Fruit fly (Drosophila melanogaster) whole organism, embryonic: Measurements from ENCODE around the gene Tim17a2.

Source experiments
- Aef1 ChIP-seq: fragments of 200-800 bp; sonication (Bioruptor generic); IDR thresholded peaks from 3 replicates; pipeline ENCODE4 v1.3.6; 2022; ENCODE audit warnings: missing biosample characterization, missing genetic modification characterization
- Atf-2 ChIP-seq: fragments of 200-800 bp; sonication (Bioruptor generic); optimal IDR thresholded peaks from 2 replicates; lab custom pipeline; 2016; ENCODE audit warnings: missing biosample characterization, missing genetic modification characterization
- Atf6 ChIP-seq: fragments of 200-800 bp; sonication (Bioruptor generic); IDR thresholded peaks from 2 replicates; pipeline ENCODE4 v1.3.6; 2022; ENCODE audit warnings: missing biosample characterization, missing genetic modification characterization
- B-H2 ChIP-seq: fragments of 200-800 bp; sonication (Bioruptor generic); optimal IDR thresholded peaks from 2 replicates; lab custom pipeline; 2018; ENCODE audit warnings: missing biosample characterization, mild to moderate bottlenecking, missing genetic modification characterization
- BEAF-32 ChIP-seq: fragments of 200-800 bp; sonication (Bioruptor generic); optimal IDR thresholded peaks from 3 replicates; lab custom pipeline; 2017; ENCODE audit warnings: missing biosample characterization, missing genetic modification characterization, mild to moderate bottlenecking, moderate library complexity, missing genetic modification reagents
- CG10321 ChIP-seq: fragments of 200-800 bp; sonication (Bioruptor generic); IDR thresholded peaks from 2 replicates; pipeline ENCODE4 v1.3.6; 2022; ENCODE audit warnings: missing biosample characterization, missing genetic modification characterization
- CG12155 ChIP-seq: fragments of 200-800 bp; sonication (Bioruptor generic); optimal IDR thresholded peaks from 3 replicates; lab custom pipeline; 2016; ENCODE audit warnings: missing biosample characterization, missing genetic modification characterization
- CG12744 ChIP-seq: fragments of 200-800 bp; sonication (Bioruptor generic); optimal IDR thresholded peaks from 2 replicates; lab custom pipeline; 2016; ENCODE audit warnings: missing biosample characterization, missing genetic modification characterization
- CG14441 ChIP-seq: fragments of 200-800 bp; sonication (Bioruptor generic); IDR thresholded peaks from 2 replicates; pipeline ENCODE4 v1.3.6; 2022; ENCODE audit warnings: missing biosample characterization, missing genetic modification characterization
- CG1602 ChIP-seq: fragments of 200-800 bp; sonication (Bioruptor generic); optimal IDR thresholded peaks from 3 replicates; lab custom pipeline; 2016; ENCODE audit warnings: missing biosample characterization, missing genetic modification characterization
- CG1792 ChIP-seq: fragments of 200-800 bp; sonication (Bioruptor generic); optimal IDR thresholded peaks from 2 replicates; lab custom pipeline; 2016; ENCODE audit warnings: missing biosample characterization, missing genetic modification characterization
- CG31441 ChIP-seq: fragments of 200-800 bp; sonication (Bioruptor generic); IDR thresholded peaks from 2 replicates; pipeline ENCODE4 v1.3.6; 2022; ENCODE audit warnings: missing biosample characterization, missing genetic modification characterization
- CG32532 ChIP-seq: fragments of 200-800 bp; sonication (Bioruptor generic); IDR thresholded peaks from 2 replicates; pipeline ENCODE4 v1.3.6; 2022; ENCODE audit warnings: missing biosample characterization, missing genetic modification characterization
- CG3726 ChIP-seq: fragments of 200-800 bp; sonication (Bioruptor generic); IDR thresholded peaks from 3 replicates; pipeline ENCODE4, ENCODE4 v1.3.6; 2022; ENCODE audit warnings: missing biosample characterization, missing genetic modification characterization
- CG4707 ChIP-seq: fragments of 200-800 bp; sonication (Bioruptor generic); optimal IDR thresholded peaks from 2 replicates; lab custom pipeline; 2018; ENCODE audit warnings: missing biosample characterization, mild to moderate bottlenecking, missing genetic modification characterization, moderate library complexity
- CG6175 ChIP-seq: fragments of 200-800 bp; sonication (Bioruptor generic); IDR thresholded peaks from 3 replicates; pipeline ENCODE4 v1.3.6; 2022; ENCODE audit warnings: missing biosample characterization, missing genetic modification characterization
- CG7745 ChIP-seq: fragments of 200-800 bp; sonication (Bioruptor generic); optimal IDR thresholded peaks from 2 replicates; lab custom pipeline; 2018; ENCODE audit warnings: missing biosample characterization, mild to moderate bottlenecking, missing genetic modification characterization, moderate library complexity
- CG8290 ChIP-seq, 3 experiments: fragments of 200-800 bp; sonication (Bioruptor generic); optimal IDR thresholded peaks; 2 replicates each; lab custom pipeline; 2016 to 2019; ENCODE audit warnings: missing biosample characterization in 3 of 3, missing genetic modification characterization in 3 of 3, mild to moderate bottlenecking in 2 of 3, moderate library complexity in 1 of 3
- CG8944 ChIP-seq: fragments of 200-800 bp; sonication (Bioruptor generic); optimal IDR thresholded peaks from 3 replicates; lab custom pipeline; 2016; ENCODE audit warnings: missing biosample characterization, missing genetic modification characterization
- CG9876 ChIP-seq: fragments of 200-800 bp; sonication (Bioruptor generic); optimal IDR thresholded peaks from 2 replicates; lab custom pipeline; 2016; ENCODE audit warnings: missing biosample characterization, missing genetic modification characterization
- Dip3 ChIP-seq: fragments of 200-800 bp; sonication (Bioruptor generic); optimal IDR thresholded peaks from 3 replicates; lab custom pipeline; 2016; ENCODE audit warnings: missing biosample characterization, missing genetic modification characterization
- Doc3 ChIP-seq: fragments of 200-800 bp; sonication (Bioruptor generic); IDR thresholded peaks from 3 replicates; pipeline ENCODE4 v1.3.6; 2022; ENCODE audit warnings: missing biosample characterization, missing genetic modification characterization; ENCODE audit not compliant: partially characterized antibody
- Eip74EF ChIP-seq, 2 experiments: fragments of 200-800 bp in 1 of 2; fragments of >200 bp in 1 of 2; sonication (Bioruptor generic) in 1 of 2; optimal IDR thresholded peaks; 2 replicates each; lab custom pipeline; 2017 to 2019; ENCODE audit warnings: missing biosample characterization in 2 of 2, missing genetic modification characterization in 2 of 2, mild to moderate bottlenecking in 1 of 2, moderate library complexity in 1 of 2
- HLH3B ChIP-seq: fragments of 200-800 bp; sonication (Bioruptor generic); IDR thresholded peaks from 2 replicates; pipeline ENCODE4 v1.3.6; 2022; ENCODE audit warnings: missing biosample characterization, missing genetic modification characterization
- Hr51 ChIP-seq, 2 experiments: fragments of 200-800 bp; sonication (Bioruptor generic); optimal IDR thresholded peaks; 2 replicates in 1 of 2; 3 replicates in 1 of 2; lab custom pipeline; 2016 to 2018; ENCODE audit warnings: missing biosample characterization in 2 of 2, missing genetic modification characterization in 2 of 2, mild to moderate bottlenecking in 1 of 2, moderate library complexity in 1 of 2
- Ravus ChIP-seq: fragments of 200-800 bp; sonication (Bioruptor generic); IDR thresholded peaks from 2 replicates; pipeline ENCODE4 v1.3.6; 2022; ENCODE audit warnings: missing biosample characterization, missing genetic modification characterization
- Sry-β ChIP-seq: fragments of 200-800 bp; sonication (Bioruptor generic); optimal IDR thresholded peaks from 2 replicates; lab custom pipeline; 2018; ENCODE audit warnings: missing biosample characterization, mild to moderate bottlenecking, missing genetic modification characterization, moderate library complexity
- Usf ChIP-seq: fragments of 200-800 bp; sonication (Bioruptor generic); optimal IDR thresholded peaks from 2 replicates; lab custom pipeline; 2017; ENCODE audit warnings: missing genotype, missing biosample characterization, missing genetic modification characterization
- al ChIP-seq: fragments of 200-800 bp; sonication (Bioruptor generic); IDR thresholded peaks from 2 replicates; pipeline ENCODE4 v1.3.6; 2022; ENCODE audit warnings: missing biosample characterization, missing genetic modification characterization
- ara ChIP-seq: fragments of 200-800 bp; sonication (Bioruptor generic); IDR thresholded peaks from 2 replicates; pipeline ENCODE4 v1.3.6; 2022; ENCODE audit warnings: missing biosample characterization, missing genetic modification characterization
- cad ChIP-seq: fragments of >200 bp; optimal IDR thresholded peaks from 2 replicates; lab custom pipeline; 2017; ENCODE audit warnings: missing biosample characterization, missing genetic modification characterization
- dm ChIP-seq: fragments of 200-800 bp; sonication (Bioruptor generic); optimal IDR thresholded peaks from 3 replicates; lab custom pipeline; 2016; ENCODE audit warnings: missing biosample characterization, missing genetic modification characterization
- dmrt99B ChIP-seq: fragments of 200-800 bp; sonication (Bioruptor generic); optimal IDR thresholded peaks from 2 replicates; lab custom pipeline; 2018; ENCODE audit warnings: missing biosample characterization, mild to moderate bottlenecking, missing genetic modification characterization, moderate library complexity
- ham ChIP-seq: fragments of 200-800 bp; sonication (Bioruptor generic); IDR thresholded peaks from 2 replicates; pipeline ENCODE4 v1.3.6; 2022; ENCODE audit warnings: missing biosample characterization, missing genetic modification characterization
- lilli ChIP-seq: fragments of 200-800 bp; sonication (Bioruptor generic); optimal IDR thresholded peaks from 3 replicates; lab custom pipeline; 2016; ENCODE audit warnings: missing biosample characterization, missing genetic modification characterization
- nmo ChIP-seq: fragments of 200-800 bp; sonication (Bioruptor generic); optimal IDR thresholded peaks from 2 replicates; lab custom pipeline; 2018; ENCODE audit warnings: missing biosample characterization, mild to moderate bottlenecking, missing genetic modification characterization, moderate library complexity
- oc ChIP-seq: fragments of 200-800 bp; sonication (Bioruptor generic); optimal IDR thresholded peaks from 2 replicates; lab custom pipeline; 2018; ENCODE audit warnings: missing biosample characterization, mild to moderate bottlenecking, missing genetic modification characterization, moderate library complexity
- p53 ChIP-seq: fragments of 200-800 bp; sonication (Bioruptor generic); optimal IDR thresholded peaks from 2 replicates; lab custom pipeline; 2016; ENCODE audit warnings: missing biosample characterization, missing genetic modification characterization
- pb ChIP-seq: fragments of 200-800 bp; sonication (Bioruptor generic); optimal IDR thresholded peaks from 3 replicates; lab custom pipeline; 2016; ENCODE audit warnings: missing biosample characterization, missing genetic modification characterization
- pita ChIP-seq: fragments of 200-800 bp; sonication (Bioruptor generic); optimal IDR thresholded peaks from 2 replicates; lab custom pipeline; 2017; ENCODE audit warnings: missing biosample characterization, mild to moderate bottlenecking, missing genetic modification characterization
- sna ChIP-seq: fragments of 200-800 bp; sonication (Bioruptor generic); IDR thresholded peaks from 2 replicates; pipeline ENCODE4 v1.3.6; 2022; ENCODE audit warnings: missing biosample characterization, missing genetic modification characterization; ENCODE audit not compliant: partially characterized antibody
- sob ChIP-seq: fragments of 200-800 bp; sonication (Bioruptor generic); IDR thresholded peaks from 2 replicates; pipeline ENCODE4 v1.3.6; 2022; ENCODE audit warnings: missing biosample characterization, missing genetic modification characterization
- sqz ChIP-seq: fragments of 200-800 bp; sonication (Bioruptor generic); optimal IDR thresholded peaks from 3 replicates; lab custom pipeline; 2018; ENCODE audit warnings: missing biosample characterization, mild to moderate bottlenecking, missing genetic modification characterization
- tin ChIP-seq: fragments of 200-800 bp; sonication (Bioruptor generic); optimal IDR thresholded peaks from 3 replicates; lab custom pipeline; 2016; ENCODE audit warnings: missing biosample characterization, missing genetic modification characterization
- tio ChIP-seq: fragments of 200-800 bp; sonication (Bioruptor generic); optimal IDR thresholded peaks from 2 replicates; lab custom pipeline; 2017; ENCODE audit warnings: missing biosample characterization, missing genetic modification characterization, inconsistent platforms
- toy ChIP-seq: fragments of 200-800 bp; sonication (Bioruptor generic); IDR thresholded peaks from 2 replicates; pipeline ENCODE4 v1.3.6; 2022; ENCODE audit warnings: missing biosample characterization, missing genetic modification characterization
- unc-4 ChIP-seq: fragments of 200-800 bp; sonication (Bioruptor generic); IDR thresholded peaks from 2 replicates; pipeline ENCODE4 v1.3.6; 2022; ENCODE audit warnings: missing biosample characterization, missing genetic modification characterization; ENCODE audit not compliant: partially characterized antibody
- wdn ChIP-seq: fragments of 200-800 bp; sonication (Bioruptor generic); IDR thresholded peaks from 2 replicates; pipeline ENCODE4 v1.3.6; 2022; ENCODE audit warnings: missing biosample characterization, missing genetic modification characterization

Tim17a2 gene

dm6 chr3R:5298599-5299307, 36.3 kb upstream of the Tim17a2 start (continued):
- peak; percentile 65 for TF ChIP-seq CG8944 (GFP tag; lab: Kevin White, UChicago)
- TF ChIP-seq Atf-2 (GFP tag; lab: Kevin White, UChicago): peak; percentile 14
- peak; percentile 62 for TF ChIP-seq lilli (GFP tag; lab: Kevin White, UChicago)
- TF ChIP-seq sob (GFP tag; lab: Robert Waterston, UW): peak; percentile 73
- no peak for TF ChIP-seq Sry-β (GFP tag; lab: Kevin White, UChicago)
- TF ChIP-seq Usf (GFP tag; lab: Kevin White, UChicago): no peak
- TF ChIP-seq CG14441 (GFP tag; lab: Robert Waterston, UW): peak; percentile 53
- peak; percentile 52 for TF ChIP-seq nmo (GFP tag; lab: Kevin White, UChicago)
- no peak for TF ChIP-seq Ravus (GFP tag; lab: Robert Waterston, UW)
- peak; percentile 52 for TF ChIP-seq B-H2 (GFP tag; lab: Kevin White, UChicago)
- no peak for TF ChIP-seq CG4707 (GFP tag; lab: Kevin White, UChicago)
- peak; percentile 4 for TF ChIP-seq tio
- TF ChIP-seq sqz: no peak
- no peak for TF ChIP-seq dm (GFP tag; lab: Kevin White, UChicago)
- TF ChIP-seq Aef1 (GFP tag; lab: Robert Waterston, UW): peak; percentile 62
- TF ChIP-seq HLH3B (GFP tag; lab: Robert Waterston, UW): peak; percentile 46; the same call in 1 of the 2 replicates
- no peak for TF ChIP-seq CG10321 (GFP tag; lab: Robert Waterston, UW)
- peak; percentile 84 for TF ChIP-seq CG32532 (GFP tag; lab: Robert Waterston, UW)
- no peak for TF ChIP-seq CG12744
- TF ChIP-seq oc: no peak
- TF ChIP-seq Hr51 (GFP tag; optimal IDR thresholded peaks at IDR 0.05; lab: Kevin White, UChicago): peak; percentile 49 to 55
- TF ChIP-seq al (GFP tag; lab: Robert Waterston, UW): peak; percentile 57; the same call in 1 of the 2 replicates
- peak; percentile 28 for TF ChIP-seq cad (GFP tag; lab: Kevin White, UChicago)
- TF ChIP-seq dmrt99B (tag; lab: Kevin White, UChicago): peak; percentile 29
- TF ChIP-seq p53 (GFP tag; lab: Kevin White, UChicago): no peak
- TF ChIP-seq ara (GFP tag; lab: Robert Waterston, UW): no peak
- TF ChIP-seq CG8290 (GFP tag; optimal IDR thresholded peaks at IDR 0.05; lab: Kevin White, UChicago): peak; percentile 36
- TF ChIP-seq CG8290 (tag; optimal IDR thresholded peaks at IDR 0.05; lab: Kevin White, UChicago): peak in 1 of 2 experiments; percentile 79
- TF ChIP-seq CG7745 (tag; lab: Kevin White, UChicago): no peak
- peak; percentile 64 for TF ChIP-seq Dip3
- TF ChIP-seq CG31441 (GFP tag; lab: Robert Waterston, UW): no peak; the same call in 1 of the 2 replicates
- no peak for TF ChIP-seq unc-4 (GFP tag; lab: Robert Waterston, UW)
- no peak for TF ChIP-seq CG6175
- TF ChIP-seq Eip74EF (GFP tag; optimal IDR thresholded peaks at IDR 0.05; lab: Kevin White, UChicago): peak in 1 of 2 experiments; percentile 8
- TF ChIP-seq BEAF-32: peak; percentile 27
- TF ChIP-seq pb (GFP tag; lab: Kevin White, UChicago): peak; percentile 18
- TF ChIP-seq pita (GFP tag; lab: Kevin White, UChicago): peak; percentile 49
- TF ChIP-seq CG1792 (GFP tag; lab: Kevin White, UChicago): no peak
- TF ChIP-seq Atf6 (GFP tag; lab: Robert Waterston, UW): no peak
- no peak for TF ChIP-seq Doc3 (GFP tag; lab: Robert Waterston, UW)
- TF ChIP-seq CG12155 (GFP tag; lab: Kevin White, UChicago): peak; percentile 24
- TF ChIP-seq toy: no peak
- TF ChIP-seq CG3726 (GFP tag; lab: Robert Waterston, UW): no peak; the same call in 2 of the 3 replicates
- peak; percentile 35; the same call in 1 of the 2 replicates for TF ChIP-seq wdn
- TF ChIP-seq CG9876: peak; percentile 54
- peak; percentile 16; the same call in 1 of the 2 replicates for TF ChIP-seq ham (GFP tag; lab: Robert Waterston, UW)
- peak; percentile 70 for TF ChIP-seq CG1602 (GFP tag; lab: Kevin White, UChicago)
- TF ChIP-seq tin (GFP tag; lab: Kevin White, UChicago): peak; percentile 61
- TF ChIP-seq sna (GFP tag; lab: Robert Waterston, UW): no peak
